Fruit fly (Drosophila melanogaster) Kc167 (cell line): ENCODE results near the gene CG4186.

Source experiments
- Myc ChIP-seq: fragments of >200 bp; optimal IDR thresholded peaks from 2 replicates; lab custom pipeline; 2017; ENCODE audit warnings: missing external identifiers
- Sin3A ChIP-seq: fragments of >200 bp; optimal IDR thresholded peaks from 2 replicates; lab custom pipeline; 2018; ENCODE audit warnings: missing external identifiers
- h ChIP-seq: fragments of >200 bp; optimal IDR thresholded peaks from 3 replicates; lab custom pipeline; 2018; ENCODE audit warnings: missing external identifiers
- insv ChIP-seq: fragments of >200 bp; optimal IDR thresholded peaks from 3 replicates; lab custom pipeline; 2018; ENCODE audit warnings: missing external identifiers
- psq ChIP-seq: fragments of >200 bp; optimal IDR thresholded peaks from 2 replicates; lab custom pipeline; 2017; ENCODE audit warnings: missing external identifiers
- ttk ChIP-seq: sonication (Bioruptor generic); optimal IDR thresholded peaks from 2 replicates; lab custom pipeline; 2017; ENCODE audit warnings: missing external identifiers

Gene CG4186

DNA sequence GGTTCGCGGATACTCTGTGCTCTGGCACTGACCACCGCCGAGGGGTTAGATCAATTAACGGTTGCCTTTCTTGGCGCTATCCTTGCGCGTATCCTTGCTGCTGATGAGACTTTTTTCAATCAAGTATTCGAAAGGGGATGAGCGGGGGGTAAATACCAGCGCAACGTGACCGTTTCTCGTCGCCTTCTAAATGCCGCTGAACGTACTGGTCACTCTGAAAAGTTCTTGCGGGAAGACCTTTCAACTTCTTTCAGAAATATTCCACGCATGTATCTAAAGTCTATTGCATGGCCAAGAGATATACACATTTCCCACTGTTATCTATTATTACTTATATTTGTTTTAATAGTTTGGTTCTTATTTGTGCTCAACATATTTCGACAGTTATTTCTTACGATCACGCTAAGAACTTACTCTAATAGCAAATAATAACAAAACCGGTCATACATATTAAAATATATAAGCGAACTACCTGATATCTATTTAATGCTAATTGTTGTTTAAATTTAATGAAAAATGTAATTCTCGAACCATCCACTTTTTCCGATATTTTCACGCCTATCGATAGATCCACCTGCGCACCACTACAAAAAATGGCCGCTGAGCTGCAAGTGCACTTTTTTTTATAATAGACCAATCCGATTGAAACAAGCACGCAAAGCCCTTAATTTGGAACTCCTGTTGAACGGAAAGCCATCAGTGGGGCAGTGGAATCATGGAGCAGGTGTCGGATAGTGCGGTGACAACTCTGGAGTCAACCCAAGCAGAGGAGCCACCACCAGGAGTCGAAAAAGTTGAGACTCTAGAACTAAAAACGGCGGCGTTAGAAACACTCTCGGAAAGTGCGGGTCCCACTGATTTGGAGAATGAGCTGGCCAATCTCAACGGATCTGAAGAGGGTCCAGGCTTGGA is 40.0 kb downstream of the CG4186 start, which contains the start of the genes CG3634 and HIPP1:
Gene CG3634 (minus strand): TSS at position 185 of the 912 bp plus-strand sequence.
Gene HIPP1 (plus strand): TSS at position 582 of the 912 bp plus-strand sequence.
- TF ChIP-seq Myc: no peak
- no peak for TF ChIP-seq insv (lab: Kevin White, UChicago)
- no peak for TF ChIP-seq h (lab: Kevin White, UChicago)
- no peak for TF ChIP-seq Sin3A
- no peak for TF ChIP-seq psq (lab: Kevin White, UChicago)

DNA sequence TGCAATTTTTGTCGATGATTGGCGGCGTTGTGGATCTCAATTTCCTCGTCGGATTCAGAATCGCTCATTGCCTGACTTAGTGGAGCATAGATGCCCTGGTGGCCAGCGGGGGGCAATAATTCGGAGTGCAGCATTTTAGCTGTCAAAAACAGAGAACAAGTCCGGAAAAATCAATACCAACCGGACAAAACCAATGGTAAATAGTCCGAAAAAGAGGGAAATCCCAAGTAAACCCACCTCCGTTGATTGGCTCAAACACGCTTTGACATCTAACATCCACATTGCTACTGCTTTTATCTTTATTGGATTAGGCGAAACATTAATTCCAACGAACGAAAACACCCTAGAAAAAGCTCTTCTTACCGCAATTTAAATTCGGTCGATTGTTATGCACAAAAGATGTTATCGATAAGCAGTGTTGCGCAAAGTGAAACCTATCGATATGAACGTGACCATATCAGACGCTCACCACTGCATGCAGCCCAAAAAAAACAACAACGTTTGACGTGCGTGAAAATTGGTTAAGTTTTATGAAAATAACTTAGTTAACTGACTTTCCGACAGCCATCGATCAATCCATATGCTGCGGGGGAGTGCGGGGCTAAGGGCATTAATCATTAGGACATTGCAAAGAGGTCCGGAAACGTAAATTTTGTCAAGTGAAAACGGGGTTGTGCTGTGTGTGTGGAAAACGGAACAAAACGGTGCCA is 46.4 kb downstream of the CG4186 start, which contains the start of the genes CG3618 and Pka-R1:
Gene CG3618 (minus strand): TSS at position 410 of the 710 bp plus-strand sequence.
Gene Pka-R1 (plus strand): TSS at position 453 of the 710 bp plus-strand sequence.
- TF ChIP-seq Myc (no peak), Sin3A (no peak), h (lab: Kevin White, UChicago) (no peak), psq (lab: Kevin White, UChicago) (no peak), ttk (lab: Kevin White, UChicago) (no peak), insv (lab: Kevin White, UChicago) (no peak)

DNA sequence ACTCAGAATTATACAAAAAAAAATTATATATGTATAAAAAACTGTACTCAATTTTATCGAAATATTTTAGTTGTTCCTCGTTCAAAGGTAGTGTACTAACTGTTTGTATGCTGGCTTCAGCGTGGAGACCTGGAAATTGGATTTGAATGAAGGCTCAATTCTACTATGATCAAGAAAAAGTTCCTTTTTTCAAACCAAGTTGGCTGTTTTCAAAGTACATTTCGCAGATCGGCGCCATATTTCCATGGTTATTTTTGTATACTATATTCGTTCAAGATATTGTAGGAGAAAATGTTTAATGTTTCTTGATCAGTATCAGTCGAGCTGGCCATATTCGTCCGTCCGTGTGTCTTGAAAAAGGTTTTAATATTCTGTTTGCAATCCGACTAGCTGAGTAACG is 48.5 kb downstream of the CG4186 start, which contains the start of gene Mst77F:
Gene Mst77F (minus strand): TSS at position 101 of the 400 bp plus-strand sequence.
- TF ChIP-seq insv (lab: Kevin White, UChicago): no peak
- no peak for TF ChIP-seq h (lab: Kevin White, UChicago)
- no peak for TF ChIP-seq Myc
- no peak for TF ChIP-seq psq (lab: Kevin White, UChicago)
- no peak for TF ChIP-seq ttk (lab: Kevin White, UChicago)
- no peak for TF ChIP-seq Sin3A
